Worm (Caenorhabditis elegans): Measurements from ENCODE around the gene nhr-261.

Gene nhr-261

DNA sequence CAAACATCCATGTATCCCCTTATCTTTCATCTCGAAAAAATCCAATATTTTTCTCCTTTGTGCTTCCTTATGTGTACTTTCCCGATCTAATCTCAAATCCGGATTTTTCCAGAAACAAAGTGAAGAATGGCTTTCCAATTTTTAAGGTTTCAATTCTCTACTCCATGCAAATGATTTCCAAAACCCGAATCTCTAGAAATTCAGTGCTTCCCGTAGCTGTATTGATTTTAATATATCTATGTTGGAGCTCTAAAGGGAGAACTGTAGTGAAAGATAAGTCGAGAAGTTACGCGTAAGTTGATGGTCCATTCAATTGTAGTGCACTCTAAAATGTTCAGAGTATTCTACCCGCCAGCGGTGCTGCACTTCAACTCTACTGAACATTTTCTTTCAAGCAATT lies 25.0 kb downstream of the nhr-261 start, which contains the start of gene C17A2.4:
C17A2.4 (plus strand) TSS at position 301 of the 400 bp plus-strand sequence.
- TF ChIP-seq mls-2 (tag; optimal IDR thresholded peaks at IDR 0.05) (no peak), tbx-8 (GFP tag; optimal IDR thresholded peaks at IDR 0.05) (no peak), sem-2 (GFP tag; optimal IDR thresholded peaks at IDR 0.05) (no peak), elt-1 (tag; optimal IDR thresholded peaks at IDR 0.05; ENCODE audit: borderline replicate concordance, insufficient read depth) (no peak), ceh-83 (GFP tag; optimal IDR thresholded peaks at IDR 0.05) (no peak), nhr-2 (tag; optimal IDR thresholded peaks at IDR 0.05) (no peak), blmp-1 (tag; optimal IDR thresholded peaks at IDR 0.05) (no peak), nhr-76 (tag; optimal IDR thresholded peaks at IDR 0.05) (no peak)

DNA sequence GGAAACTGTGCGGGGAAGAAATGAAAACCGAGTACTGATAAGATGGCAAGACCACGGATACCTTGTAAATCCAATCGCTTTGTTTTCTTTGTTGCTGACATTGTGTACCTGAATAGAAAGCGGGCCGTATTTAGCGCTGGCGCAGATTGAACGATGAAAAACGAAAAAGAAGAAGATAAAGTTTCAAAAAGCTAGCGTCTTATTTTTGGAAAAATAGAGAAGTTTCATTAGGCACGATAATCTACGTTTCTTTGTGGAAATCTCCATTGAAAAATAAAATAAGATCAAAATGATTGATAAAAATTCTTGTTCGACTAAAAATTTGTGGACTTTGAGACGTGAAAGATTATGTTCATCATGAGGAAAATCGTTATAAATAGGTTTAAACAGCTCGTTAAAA lies 28.6 kb downstream of the nhr-261 start, which contains the start of gene oac-4:
oac-4 (minus strand) TSS at position 101 of the 400 bp plus-strand sequence.
- no peak for TF ChIP-seq mls-2 (tag; optimal IDR thresholded peaks at IDR 0.05)
- no peak for TF ChIP-seq elt-1 (tag; optimal IDR thresholded peaks at IDR 0.05; ENCODE audit: borderline replicate concordance, insufficient read depth)
- TF ChIP-seq mep-1 (tag; optimal IDR thresholded peaks at IDR 0.05), result no peak
- no peak for TF ChIP-seq bed-3 (GFP tag; optimal IDR thresholded peaks at IDR 0.05)
- no peak for TF ChIP-seq ces-1 (GFP tag; optimal IDR thresholded peaks at IDR 0.05)
- no peak for TF ChIP-seq ceh-39 (tag; optimal IDR thresholded peaks at IDR 0.05)
- no peak for TF ChIP-seq unc-39 (tag; optimal IDR thresholded peaks at IDR 0.05)

DNA sequence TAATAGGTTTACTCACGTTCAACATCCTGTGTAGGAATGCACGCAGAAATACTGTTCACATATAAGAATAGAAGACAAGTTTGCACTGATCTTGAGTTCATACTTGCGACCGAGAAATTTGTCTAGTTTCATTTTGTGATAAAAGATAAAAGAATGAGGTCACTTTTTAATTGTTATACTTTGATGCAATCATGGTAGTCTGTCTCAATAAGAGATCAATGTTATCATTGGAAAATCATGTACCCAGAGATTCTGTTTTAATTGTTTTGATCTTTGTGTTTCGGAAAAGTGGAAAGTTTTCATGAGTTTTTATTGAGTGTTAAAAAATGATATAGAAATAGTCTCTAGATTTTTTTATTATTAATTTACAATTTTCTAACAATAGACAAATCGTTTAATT lies 32.2 kb downstream of the nhr-261 start, which contains the start of gene F54D10.9:
F54D10.9 (minus strand) TSS at position 101 of the 400 bp plus-strand sequence.
- TF ChIP-seq sptf-1 (tag; optimal IDR thresholded peaks at IDR 0.05), result no peak
- no peak for TF ChIP-seq hlh-1 (tag; optimal IDR thresholded peaks at IDR 0.05)
- TF ChIP-seq nhr-12 (tag; optimal IDR thresholded peaks at IDR 0.05), result no peak
- no peak for TF ChIP-seq unc-62 (GFP tag; optimal IDR thresholded peaks at IDR 0.05)
- TF ChIP-seq sem-2 (GFP tag; optimal IDR thresholded peaks at IDR 0.05), result no peak
- no peak for TF ChIP-seq lsy-2 (tag; optimal IDR thresholded peaks at IDR 0.05)
- no peak for TF ChIP-seq drap-1 (GFP tag; optimal IDR thresholded peaks at IDR 0.05)
- TF ChIP-seq unc-39 (tag; optimal IDR thresholded peaks at IDR 0.05), result no peak
- no peak for TF ChIP-seq pha-4 (tag; optimal IDR thresholded peaks at IDR 0.05)
- no peak for TF ChIP-seq nhr-76 (tag; optimal IDR thresholded peaks at IDR 0.05)
- no peak for TF ChIP-seq ceh-43 (GFP tag; optimal IDR thresholded peaks at IDR 0.05)
- no peak for TF ChIP-seq mls-2 (tag; optimal IDR thresholded peaks at IDR 0.05)
- no peak for TF ChIP-seq blmp-1 (tag; optimal IDR thresholded peaks at IDR 0.05)
- no peak for TF ChIP-seq ztf-11 (tag; optimal IDR thresholded peaks at IDR 0.05)
- TF ChIP-seq flh-1 (GFP tag; optimal IDR thresholded peaks at IDR 0.05), result no peak
- no peak for TF ChIP-seq ceh-39 (tag; optimal IDR thresholded peaks at IDR 0.05)
- TF ChIP-seq lin-32 (GFP tag; optimal IDR thresholded peaks at IDR 0.05), result no peak
- no peak for TF ChIP-seq M03D4.4 (tag; optimal IDR thresholded peaks at IDR 0.05)
- no peak for TF ChIP-seq elt-1 (tag; optimal IDR thresholded peaks at IDR 0.05; ENCODE audit: borderline replicate concordance, insufficient read depth)
- no peak for TF ChIP-seq ceh-83 (GFP tag; optimal IDR thresholded peaks at IDR 0.05)

DNA sequence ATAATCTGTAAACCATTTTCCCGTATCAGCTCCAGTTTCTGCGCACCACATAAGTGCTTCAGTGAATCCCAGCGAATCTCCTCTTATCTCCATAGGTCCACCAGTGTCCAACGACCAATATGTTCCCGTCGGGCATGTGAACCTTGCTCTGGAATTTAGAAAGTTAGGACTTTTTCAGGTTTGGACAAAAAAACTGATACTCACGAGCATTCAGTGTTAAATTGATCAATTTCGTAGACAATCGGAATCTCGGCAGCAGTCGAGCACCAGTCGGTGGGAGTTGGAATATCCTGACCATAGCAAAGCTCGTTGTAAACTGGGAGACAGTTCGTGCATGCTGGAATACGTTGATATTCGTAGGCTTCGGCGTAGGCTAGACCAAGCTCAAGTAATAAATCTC lies 34.9 kb downstream of the nhr-261 start:
- TF ChIP-seq unc-62 (GFP tag; optimal IDR thresholded peaks at IDR 0.05) (no peak), elt-3 (tag; optimal IDR thresholded peaks at IDR 0.05) (no peak), ceh-39 (tag; optimal IDR thresholded peaks at IDR 0.05) (no peak), lsy-2 (tag; optimal IDR thresholded peaks at IDR 0.05) (no peak), sptf-1 (tag; optimal IDR thresholded peaks at IDR 0.05) (no peak), ham-2 (GFP tag; optimal IDR thresholded peaks at IDR 0.05) (no peak), snpc-4 (tag; optimal IDR thresholded peaks at IDR 0.05) (no peak), hlh-1 (tag; optimal IDR thresholded peaks at IDR 0.05) (no peak), elt-1 (tag; optimal IDR thresholded peaks at IDR 0.05; ENCODE audit: borderline replicate concordance, insufficient read depth) (no peak), nhr-28 (tag; optimal IDR thresholded peaks at IDR 0.05) (no peak), zip-8 (tag; optimal IDR thresholded peaks at IDR 0.05) (no peak), M03D4.4 (tag; optimal IDR thresholded peaks at IDR 0.05) (no peak)

DNA sequence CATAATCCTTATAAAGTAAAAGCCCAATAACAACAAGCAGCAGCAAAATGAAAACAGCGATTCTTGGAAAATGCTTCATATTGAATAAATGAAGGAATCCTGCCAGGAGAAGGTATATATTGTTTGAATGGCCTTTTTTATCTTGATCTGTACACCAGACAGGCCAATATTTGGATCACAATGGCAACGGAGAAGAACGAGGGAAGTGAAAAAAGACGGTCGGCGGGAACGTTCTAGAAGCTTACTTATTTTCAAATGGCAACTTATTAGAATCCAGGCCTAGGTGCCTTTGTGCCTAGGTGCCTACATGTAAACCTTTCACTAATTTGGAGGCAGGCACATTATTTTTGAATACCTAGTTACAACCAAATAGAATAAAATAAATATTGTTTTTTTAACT lies 36.8 kb downstream of the nhr-261 start, which contains the start of gene F54D10.8:
F54D10.8 (minus strand) TSS at position 101 of the 400 bp plus-strand sequence.
- no peak for TF ChIP-seq hlh-1 (tag; optimal IDR thresholded peaks at IDR 0.05)
- no peak for TF ChIP-seq bed-3 (GFP tag; optimal IDR thresholded peaks at IDR 0.05)
- TF ChIP-seq nhr-76 (tag; optimal IDR thresholded peaks at IDR 0.05), result no peak
- no peak for TF ChIP-seq unc-62 (GFP tag; optimal IDR thresholded peaks at IDR 0.05)
- no peak for TF ChIP-seq unc-120 (tag; optimal IDR thresholded peaks at IDR 0.05; ENCODE audit: poor library complexity, severe bottlenecking)
- no peak for TF ChIP-seq ham-2 (GFP tag; optimal IDR thresholded peaks at IDR 0.05)
- no peak for TF ChIP-seq mls-2 (tag; optimal IDR thresholded peaks at IDR 0.05)

Measured in whole organism, mixed stage, embryonic.